Fruit fly (Drosophila melanogaster) whole organism, embryonic: ENCODE measurements around the gene APP-BP1.

Experiments used
- CG10209 ChIP-seq: fragments of 200-800 bp; sonication (Bioruptor generic); optimal IDR thresholded peaks from 3 replicates; lab custom pipeline; 2017; ENCODE audit warnings: missing biosample characterization, mild to moderate bottlenecking, missing genetic modification characterization, missing genetic modification reagents
- CG10366 ChIP-seq: fragments of 200-800 bp; sonication (Bioruptor generic); IDR thresholded peaks from 2 replicates; pipeline ENCODE4 v1.3.6; 2022; ENCODE audit warnings: missing biosample characterization, missing genetic modification characterization
- CG13424 ChIP-seq: fragments of 200-800 bp; sonication (Bioruptor generic); optimal IDR thresholded peaks from 2 replicates; lab custom pipeline; 2019; ENCODE audit warnings: missing biosample characterization, mild to moderate bottlenecking, missing genetic modification characterization, moderate library complexity
- CG1603 ChIP-seq: fragments of 200-800 bp; sonication (Bioruptor generic); optimal IDR thresholded peaks from 2 replicates; lab custom pipeline; 2019; ENCODE audit warnings: missing biosample characterization, mild to moderate bottlenecking, missing genetic modification characterization, moderate library complexity
- CG17328 ChIP-seq: fragments of 200-800 bp; sonication (Bioruptor generic); IDR thresholded peaks from 2 replicates; pipeline ENCODE4 v1.3.6; 2022; ENCODE audit warnings: missing biosample characterization, missing genetic modification characterization
- CG17568 ChIP-seq: fragments of 200-800 bp; sonication (Bioruptor generic); optimal IDR thresholded peaks from 2 replicates; lab custom pipeline; 2018; ENCODE audit warnings: missing biosample characterization, mild to moderate bottlenecking, missing genetic modification characterization, moderate library complexity
- CG17802 ChIP-seq: fragments of 200-800 bp; sonication (Bioruptor generic); optimal IDR thresholded peaks from 2 replicates; lab custom pipeline; 2018; ENCODE audit warnings: missing biosample characterization, mild to moderate bottlenecking, missing genetic modification characterization, moderate library complexity
- CG32532 ChIP-seq: fragments of 200-800 bp; sonication (Bioruptor generic); IDR thresholded peaks from 2 replicates; pipeline ENCODE4 v1.3.6; 2022; ENCODE audit warnings: missing biosample characterization, missing genetic modification characterization
- CG34224 ChIP-seq: fragments of 200-800 bp; sonication (Bioruptor generic); IDR thresholded peaks from 3 replicates; pipeline ENCODE4 v1.3.6; 2022; ENCODE audit warnings: missing biosample characterization, missing genetic modification characterization; ENCODE audit not compliant: partially characterized antibody
- CG3847 ChIP-seq: fragments of 200-800 bp; sonication (Bioruptor generic); IDR thresholded peaks from 2 replicates; pipeline ENCODE4 v1.3.6; 2022; ENCODE audit warnings: missing biosample characterization, missing genetic modification characterization
- CG3995 ChIP-seq: fragments of 200-800 bp; sonication (Bioruptor generic); optimal IDR thresholded peaks from 3 replicates; lab custom pipeline; 2016; ENCODE audit warnings: missing biosample characterization, missing genetic modification characterization
- CG4854 ChIP-seq: fragments of 200-800 bp; sonication (Bioruptor generic); optimal IDR thresholded peaks from 2 replicates; lab custom pipeline; 2016; ENCODE audit warnings: missing biosample characterization, missing genetic modification characterization, inconsistent platforms
- CG5245 ChIP-seq: fragments of 200-800 bp; sonication (Bioruptor generic); optimal IDR thresholded peaks from 3 replicates; lab custom pipeline; 2016; ENCODE audit warnings: missing biosample characterization, missing genetic modification characterization
- CG5953 ChIP-seq: fragments of 200-800 bp; sonication (Bioruptor generic); IDR thresholded peaks from 2 replicates; pipeline ENCODE4 v1.3.6; 2022; ENCODE audit warnings: missing biosample characterization, missing genetic modification characterization
- CG6654 ChIP-seq: fragments of 200-800 bp; sonication (Bioruptor generic); optimal IDR thresholded peaks from 2 replicates; lab custom pipeline; 2017; ENCODE audit warnings: missing biosample characterization, mild to moderate bottlenecking, missing genetic modification characterization
- CG6683 ChIP-seq: fragments of 200-800 bp; sonication (Bioruptor generic); optimal IDR thresholded peaks from 2 replicates; lab custom pipeline; 2017; ENCODE audit warnings: missing biosample characterization, mild to moderate bottlenecking, missing genetic modification characterization, missing genetic modification reagents
- CG7745 ChIP-seq: fragments of 200-800 bp; sonication (Bioruptor generic); optimal IDR thresholded peaks from 2 replicates; lab custom pipeline; 2018; ENCODE audit warnings: missing biosample characterization, mild to moderate bottlenecking, missing genetic modification characterization, moderate library complexity
- CG7987 ChIP-seq: fragments of 200-800 bp; sonication (Bioruptor generic); optimal IDR thresholded peaks from 2 replicates; lab custom pipeline; 2018; ENCODE audit warnings: missing biosample characterization, mild to moderate bottlenecking, missing genetic modification characterization, moderate library complexity
- CHES-1-like ChIP-seq: fragments of 200-800 bp; sonication (Bioruptor generic); optimal IDR thresholded peaks from 2 replicates; lab custom pipeline; 2016; ENCODE audit warnings: missing biosample characterization, missing genetic modification characterization
- CkIIα-i1 ChIP-seq: fragments of 200-800 bp; sonication (Bioruptor generic); IDR thresholded peaks from 2 replicates; pipeline ENCODE4 v1.3.6; 2022; ENCODE audit warnings: missing biosample characterization, missing genetic modification characterization
- Deaf1 ChIP-seq: fragments of 200-800 bp; optimal IDR thresholded peaks from 3 replicates; lab custom pipeline; 2019; ENCODE audit warnings: missing biosample characterization, mild to moderate bottlenecking, missing genetic modification characterization, moderate library complexity
- E2f2 ChIP-seq: fragments of 200-800 bp; sonication (Bioruptor generic); IDR thresholded peaks from 2 replicates; pipeline ENCODE4 v1.3.6; 2022; ENCODE audit warnings: missing biosample characterization, missing genetic modification characterization
- Elba2 ChIP-seq: fragments of 200-800 bp; sonication (Bioruptor generic); optimal IDR thresholded peaks from 3 replicates; lab custom pipeline; 2016; ENCODE audit warnings: missing biosample characterization, missing genetic modification characterization
- H15 ChIP-seq: fragments of 200-800 bp; sonication (Bioruptor generic); IDR thresholded peaks from 3 replicates; pipeline ENCODE4 v1.3.6; 2022; ENCODE audit warnings: missing biosample characterization, missing genetic modification characterization
- HLH4C ChIP-seq: fragments of 200-800 bp; sonication (Bioruptor generic); IDR thresholded peaks from 3 replicates; pipeline ENCODE4 v1.3.6; 2022; ENCODE audit warnings: missing biosample characterization, missing genetic modification characterization; ENCODE audit not compliant: partially characterized antibody
- NC2α ChIP-seq: fragments of 200-800 bp; sonication (Bioruptor generic); optimal IDR thresholded peaks from 2 replicates; lab custom pipeline; 2016; ENCODE audit warnings: missing biosample characterization, missing genetic modification characterization
- NFAT ChIP-seq: fragments of 200-800 bp; sonication (Bioruptor generic); IDR thresholded peaks from 2 replicates; pipeline ENCODE4 v1.3.6; 2022; ENCODE audit warnings: missing biosample characterization, missing genetic modification characterization
- Neu2 ChIP-seq: fragments of 200-800 bp; sonication (Bioruptor generic); optimal IDR thresholded peaks from 3 replicates; lab custom pipeline; 2016; ENCODE audit warnings: missing biosample characterization, missing genetic modification characterization, borderline replicate concordance
- Ptx1 ChIP-seq: fragments of 200-800 bp; sonication (Bioruptor generic); IDR thresholded peaks from 2 replicates; pipeline ENCODE4 v1.3.6; 2022; ENCODE audit warnings: missing biosample characterization, missing genetic modification characterization
- Sry-δ ChIP-seq: fragments of 200-800 bp; sonication (Bioruptor generic); optimal IDR thresholded peaks from 2 replicates; lab custom pipeline; 2016; ENCODE audit warnings: missing biosample characterization, missing genetic modification characterization
- Ssrp ChIP-seq: fragments of 200-800 bp; sonication (Bioruptor generic); optimal IDR thresholded peaks from 2 replicates; lab custom pipeline; 2018; ENCODE audit warnings: missing biosample characterization, mild to moderate bottlenecking, missing genetic modification characterization, moderate library complexity
- Trl ChIP-seq, 3 experiments: fragments of >200 bp in 2 of 3; fragments of 200-800 bp in 1 of 3; sonication (Bioruptor generic) in 1 of 3; optimal IDR thresholded peaks; 2 replicates in 1 of 3; 3 replicates in 2 of 3; lab custom pipeline; 2016 to 2017; ENCODE audit warnings: missing biosample characterization in 1 of 3, missing genetic modification characterization in 1 of 3
- ash1 ChIP-seq: fragments of 200-800 bp; sonication (Bioruptor generic); optimal IDR thresholded peaks from 2 replicates; lab custom pipeline; 2018; ENCODE audit warnings: missing biosample characterization, mild to moderate bottlenecking, missing genetic modification characterization
- croc ChIP-seq: fragments of 200-800 bp; sonication (Bioruptor generic); conservative IDR thresholded peaks from 3 replicates; pipeline ENCODE4 v1.3.6; 2022; ENCODE audit warnings: missing biosample characterization, missing genetic modification characterization
- cwo ChIP-seq: fragments of 200-800 bp; sonication (Bioruptor generic); optimal IDR thresholded peaks from 3 replicates; lab custom pipeline; 2017; ENCODE audit warnings: missing biosample characterization, missing genetic modification characterization, mild to moderate bottlenecking, moderate library complexity, missing genetic modification reagents
- da ChIP-seq: fragments of 200-800 bp; sonication (Bioruptor generic); optimal IDR thresholded peaks from 2 replicates; lab custom pipeline; 2016; ENCODE audit warnings: missing biosample characterization, missing genetic modification characterization
- emc ChIP-seq: fragments of 200-800 bp; sonication (Bioruptor generic); optimal IDR thresholded peaks from 2 replicates; lab custom pipeline; 2016; ENCODE audit warnings: missing biosample characterization, missing genetic modification characterization
- ham ChIP-seq: fragments of 200-800 bp; sonication (Bioruptor generic); IDR thresholded peaks from 2 replicates; pipeline ENCODE4 v1.3.6; 2022; ENCODE audit warnings: missing biosample characterization, missing genetic modification characterization
- onecut ChIP-seq: fragments of 200-800 bp; sonication (Bioruptor generic); IDR thresholded peaks from 2 replicates; pipeline ENCODE4 v1.3.6; 2022; ENCODE audit warnings: missing biosample characterization, missing genetic modification characterization
- pzg ChIP-seq: fragments of 200-800 bp; sonication (Bioruptor generic); optimal IDR thresholded peaks from 3 replicates; lab custom pipeline; 2018; ENCODE audit warnings: missing biosample characterization, mild to moderate bottlenecking, missing genetic modification characterization, moderate library complexity
- rib ChIP-seq: fragments of 200-800 bp; sonication (Bioruptor generic); IDR thresholded peaks from 2 replicates; pipeline ENCODE4 v1.3.6; 2022; ENCODE audit warnings: missing biosample characterization, missing genetic modification characterization
- row ChIP-seq: fragments of 200-800 bp; sonication (Bioruptor generic); IDR thresholded peaks from 3 replicates; pipeline ENCODE4 v1.3.6; 2022; ENCODE audit warnings: missing biosample characterization, missing genetic modification characterization
- sqz ChIP-seq: fragments of 200-800 bp; sonication (Bioruptor generic); optimal IDR thresholded peaks from 3 replicates; lab custom pipeline; 2018; ENCODE audit warnings: missing biosample characterization, mild to moderate bottlenecking, missing genetic modification characterization
- stwl ChIP-seq: fragments of 200-800 bp; sonication (Bioruptor generic); optimal IDR thresholded peaks from 3 replicates; lab custom pipeline; 2018; ENCODE audit warnings: missing biosample characterization, mild to moderate bottlenecking, missing genetic modification characterization, moderate library complexity
- trem ChIP-seq: fragments of 200-800 bp; optimal IDR thresholded peaks from 3 replicates; lab custom pipeline; 2019; ENCODE audit warnings: missing biosample characterization, mild to moderate bottlenecking, missing genetic modification characterization, moderate library complexity
- twi ChIP-seq: fragments of 200-800 bp; optimal IDR thresholded peaks from 2 replicates; lab custom pipeline; 2019; ENCODE audit warnings: missing biosample characterization, mild to moderate bottlenecking, missing genetic modification characterization, moderate library complexity
- unpg ChIP-seq: fragments of 200-800 bp; sonication (Bioruptor generic); optimal IDR thresholded peaks from 3 replicates; lab custom pipeline; 2018; ENCODE audit warnings: missing biosample characterization, mild to moderate bottlenecking, missing genetic modification characterization, moderate library complexity
- vfl ChIP-seq: fragments of 200-800 bp; sonication (Bioruptor generic); optimal IDR thresholded peaks from 2 replicates; lab custom pipeline; 2016; ENCODE audit warnings: missing biosample characterization, missing genetic modification characterization
- z ChIP-seq: fragments of 200-800 bp; sonication (Bioruptor generic); IDR thresholded peaks from 3 replicates; pipeline ENCODE4 v1.3.6; 2022; ENCODE audit warnings: missing biosample characterization, missing genetic modification characterization

The APP-BP1 gene

dm6 chr3L:11125636-11126532 lies 27.7 kb downstream of the APP-BP1 start:
- no peak for TF ChIP-seq Ssrp (tag; lab: Kevin White, UChicago)
- TF ChIP-seq CG5245 (GFP tag; lab: Kevin White, UChicago), result no peak
- no peak for TF ChIP-seq CG17328 (GFP tag; lab: Robert Waterston, UW)
- no peak for TF ChIP-seq CG34224 (GFP tag; lab: Robert Waterston, UW)
- TF ChIP-seq CG32532 (GFP tag; lab: Robert Waterston, UW), result peak; percentile 54
- 0 out of 2 replicates have a peak, but pooled peaks have one; percentile 16 for TF ChIP-seq NFAT (GFP tag; lab: Robert Waterston, UW)
- no peak for TF ChIP-seq rib (GFP tag; lab: Robert Waterston, UW)
- TF ChIP-seq H15 (GFP tag; lab: Robert Waterston, UW), result no peak
- no peak for TF ChIP-seq CG1603 (tag; lab: Kevin White, UChicago)
- TF ChIP-seq CG10209 (GFP tag; lab: Kevin White, UChicago), result no peak
- TF ChIP-seq CG3995, result no peak
- TF ChIP-seq Trl (optimal IDR thresholded peaks at IDR 0.05; lab: Kevin White, UChicago), result no peak
- no peak for TF ChIP-seq Trl (GFP tag; optimal IDR thresholded peaks at IDR 0.05; lab: Kevin White, UChicago)
- no peak for TF ChIP-seq stwl (tag; lab: Kevin White, UChicago)
- no peak for TF ChIP-seq CG4854
- TF ChIP-seq croc, result no peak
- peak; percentile 95 for TF ChIP-seq CG6654 (GFP tag; lab: Kevin White, UChicago)
- no peak for TF ChIP-seq Ptx1 (GFP tag; lab: Robert Waterston, UW)
- TF ChIP-seq Neu2 (GFP tag; lab: Kevin White, UChicago), result no peak
- TF ChIP-seq sqz, result no peak
- no peak for TF ChIP-seq Sry-δ
- TF ChIP-seq CG13424, result no peak
- TF ChIP-seq CG7987 (GFP tag; lab: Kevin White, UChicago), result peak; percentile 38
- TF ChIP-seq NC2α, result no peak
- TF ChIP-seq vfl, result no peak
- no peak for TF ChIP-seq CG3847
- TF ChIP-seq CG17802, result no peak
- no peak for TF ChIP-seq CG10366 (GFP tag; lab: Robert Waterston, UW)
- no peak for TF ChIP-seq E2f2 (GFP tag; lab: Robert Waterston, UW)
- no peak for TF ChIP-seq ash1 (GFP tag; lab: Kevin White, UChicago)
- no peak for TF ChIP-seq twi
- TF ChIP-seq CG6683 (GFP tag; lab: Kevin White, UChicago), result no peak
- no peak for TF ChIP-seq pzg
- TF ChIP-seq CG7745 (tag; lab: Kevin White, UChicago), result no peak
- peak; percentile 55 for TF ChIP-seq trem (tag; lab: Kevin White, UChicago)
- TF ChIP-seq row, result peak; percentile 16; the same call in 1 of the 3 replicates
- TF ChIP-seq CG17568 (GFP tag; lab: Kevin White, UChicago), result no peak
- peak; percentile 54 for TF ChIP-seq Elba2 (GFP tag; lab: Kevin White, UChicago)
- TF ChIP-seq unpg (GFP tag; lab: Kevin White, UChicago), result no peak
- TF ChIP-seq emc (GFP tag; lab: Kevin White, UChicago), result no peak
- no peak for TF ChIP-seq da (GFP tag; lab: Kevin White, UChicago)
- TF ChIP-seq ham (GFP tag; lab: Robert Waterston, UW), result no peak
- 0 out of 3 replicates have a peak, but pooled peaks have one; percentile 13 for TF ChIP-seq z (GFP tag; lab: Robert Waterston, UW)
- TF ChIP-seq CG5953 (GFP tag; lab: Robert Waterston, UW), result no peak
- no peak for TF ChIP-seq CkIIα-i1 (GFP tag; lab: Robert Waterston, UW)
- TF ChIP-seq CHES-1-like, result no peak
- TF ChIP-seq Deaf1 (tag; lab: Kevin White, UChicago), result no peak
- no peak for TF ChIP-seq HLH4C (GFP tag; lab: Robert Waterston, UW)
- TF ChIP-seq onecut (GFP tag; lab: Robert Waterston, UW), result no peak
- TF ChIP-seq cwo (GFP tag; lab: Kevin White, UChicago), result peak; percentile 96
